Fruit fly (Drosophila melanogaster): Measurements from ENCODE around the gene nAChRalpha5.

DNA sequence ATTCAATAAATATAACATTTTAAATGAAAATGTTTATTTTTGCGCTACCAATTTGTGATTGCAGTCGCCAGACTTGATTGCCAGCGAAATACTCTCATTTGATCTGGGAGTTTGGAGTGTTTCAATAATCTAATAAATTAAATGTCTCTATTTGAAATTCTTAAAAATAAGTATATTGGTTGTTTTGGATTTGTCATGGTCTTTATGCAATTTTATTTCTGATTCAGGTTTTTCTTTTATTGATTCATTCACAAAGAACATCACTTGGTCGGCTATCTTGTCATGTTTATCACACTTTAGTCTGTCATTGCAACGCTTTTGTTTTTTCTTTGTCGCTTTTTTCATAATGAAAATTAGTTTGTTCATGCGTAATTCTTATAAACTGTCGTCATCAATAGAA is 41.0 kb upstream of the nAChRalpha5 start:
- no peak for TF ChIP-seq kay (GFP tag; ENCODE audit: borderline replicate concordance)
- TF ChIP-seq CG5204 (GFP tag; optimal IDR thresholded peaks at IDR 0.05), result no peak
- no peak for TF ChIP-seq Crg-1 (GFP tag; optimal IDR thresholded peaks at IDR 0.05)
- TF ChIP-seq CG33017 (tag; optimal IDR thresholded peaks at IDR 0.05), result no peak
- TF ChIP-seq CG11617 (GFP tag; optimal IDR thresholded peaks at IDR 0.05), result no peak
